Worm (Caenorhabditis elegans): Measurements from ENCODE around the gene tank-1.

Gene tank-1

ce11 chrV:1317869-1318354, 32.4 kb upstream of the tank-1 start, which contains the start of gene F16B3.3:
TSS of gene F16B3.3 (minus strand) at chrV:1317919.
- TF ChIP-seq ZK546.5 (tag; optimal IDR thresholded peaks at IDR 0.05) (no peak), nhr-21 (tag; optimal IDR thresholded peaks at IDR 0.05) (no peak), nhr-11 (tag; optimal IDR thresholded peaks at IDR 0.05) (no peak), ceh-16 (tag; optimal IDR thresholded peaks at IDR 0.05) (no peak), nhr-129 (tag; optimal IDR thresholded peaks at IDR 0.05) (no peak), peb-1 (tag; optimal IDR thresholded peaks at IDR 0.05) (no peak), nhr-12 (tag; optimal IDR thresholded peaks at IDR 0.05) (no peak), elt-1 (tag; optimal IDR thresholded peaks at IDR 0.05) (no peak), sma-9 (GFP tag; optimal IDR thresholded peaks at IDR 0.05) (no peak), sma-9 (tag; optimal IDR thresholded peaks at IDR 0.05) (no peak), nhr-237 (tag; optimal IDR thresholded peaks at IDR 0.05) (no peak), ztf-4 (tag; optimal IDR thresholded peaks at IDR 0.05) (no peak), Y55F3AM.14 (GFP tag; optimal IDR thresholded peaks at IDR 0.05) (no peak), nhr-6 (tag; optimal IDR thresholded peaks at IDR 0.05) (no peak), lin-13 (GFP tag; optimal IDR thresholded peaks at IDR 0.05) (no peak), lin-11 (tag; optimal IDR thresholded peaks at IDR 0.05) (no peak), nhr-25 (tag; optimal IDR thresholded peaks at IDR 0.05) (no peak), unc-39 (tag; optimal IDR thresholded peaks at IDR 0.05) (no peak), nhr-10 (tag; optimal IDR thresholded peaks at IDR 0.05) (no peak)

ce11 chrV:1314819-1315218, 29.3 kb upstream of the tank-1 start, which contains the start of gene F16B3.2:
TSS of gene F16B3.2 (plus strand) at chrV:1315119.
- TF ChIP-seq nhr-129 (tag; optimal IDR thresholded peaks at IDR 0.05) = no peak
- TF ChIP-seq sma-3 (GFP tag; optimal IDR thresholded peaks at IDR 0.05) = no peak
- TF ChIP-seq ceh-82 (tag; optimal IDR thresholded peaks at IDR 0.05) = no peak
- no peak for TF ChIP-seq elt-1 (tag; optimal IDR thresholded peaks at IDR 0.05)

- TF ChIP-seq nhr-12 (tag; optimal IDR thresholded peaks at IDR 0.05) = no peak
- no peak for TF ChIP-seq aly-2 (tag; optimal IDR thresholded peaks at IDR 0.05)
- TF ChIP-seq lin-39 (tag; optimal IDR thresholded peaks at IDR 0.05) = no peak
- no peak for TF ChIP-seq C34F6.9 (tag; optimal IDR thresholded peaks at IDR 0.05)
- no peak for TF ChIP-seq mdl-1 (tag; optimal IDR thresholded peaks at IDR 0.05)
- TF ChIP-seq lin-13 (GFP tag; optimal IDR thresholded peaks at IDR 0.05) = no peak
- TF ChIP-seq ama-1 (optimal IDR thresholded peaks at IDR 0.05) = no peak
- TF ChIP-seq nhr-23 (tag; optimal IDR thresholded peaks at IDR 0.05) = no peak
Measured at ce11 chrV:1313274-1313673, 27.8 kb upstream of the tank-1 start.

ce11 chrV:1307730-1308129, 22.2 kb upstream of the tank-1 start:
- no peak for TF ChIP-seq nhr-237 (tag; optimal IDR thresholded peaks at IDR 0.05)
- TF ChIP-seq sem-4 (tag; optimal IDR thresholded peaks at IDR 0.05) = no peak
- TF ChIP-seq R02D3.7 (tag; optimal IDR thresholded peaks at IDR 0.05) = no peak
- TF ChIP-seq elt-3 (tag; optimal IDR thresholded peaks at IDR 0.05) = no peak
- TF ChIP-seq ztf-1 (GFP tag; conservative IDR thresholded peaks at IDR 0.05) = no peak
- TF ChIP-seq nhr-23 (tag; optimal IDR thresholded peaks at IDR 0.05) = no peak
- TF ChIP-seq nhr-129 (tag; optimal IDR thresholded peaks at IDR 0.05) = no peak
- no peak for TF ChIP-seq unc-39 (tag; optimal IDR thresholded peaks at IDR 0.05)
- TF ChIP-seq gmeb-1 (tag; optimal IDR thresholded peaks at IDR 0.05) = no peak
- no peak for TF ChIP-seq unc-62 (GFP tag; optimal IDR thresholded peaks at IDR 0.05)
- no peak for TF ChIP-seq nhr-10 (tag; optimal IDR thresholded peaks at IDR 0.05)
- no peak for TF ChIP-seq ama-1 (optimal IDR thresholded peaks at IDR 0.05)
- TF ChIP-seq mdl-1 (tag; optimal IDR thresholded peaks at IDR 0.05) = no peak
- TF ChIP-seq nhr-21 (tag; optimal IDR thresholded peaks at IDR 0.05) = no peak
- no peak for TF ChIP-seq sma-9 (GFP tag; optimal IDR thresholded peaks at IDR 0.05)
- TF ChIP-seq sma-9 (tag; optimal IDR thresholded peaks at IDR 0.05) = no peak
- no peak for TF ChIP-seq skn-1 (tag; optimal IDR thresholded peaks at IDR 0.05)
- no peak for TF ChIP-seq mab-5 (tag; optimal IDR thresholded peaks at IDR 0.05)
- no peak for TF ChIP-seq alr-1 (tag; optimal IDR thresholded peaks at IDR 0.05)
- TF ChIP-seq sma-3 (GFP tag; optimal IDR thresholded peaks at IDR 0.05) = no peak

- TF ChIP-seq unc-55 (GFP tag; optimal IDR thresholded peaks at IDR 0.05) = no peak
- TF ChIP-seq C34F6.9 (tag; optimal IDR thresholded peaks at IDR 0.05) = no peak
- TF ChIP-seq ceh-82 (tag; optimal IDR thresholded peaks at IDR 0.05) = no peak
- no peak for TF ChIP-seq mdl-1 (tag; optimal IDR thresholded peaks at IDR 0.05)
- no peak for TF ChIP-seq ama-1 (optimal IDR thresholded peaks at IDR 0.05)
- no peak for TF ChIP-seq nhr-25 (tag; optimal IDR thresholded peaks at IDR 0.05)
- TF ChIP-seq skn-1 (tag; optimal IDR thresholded peaks at IDR 0.05) = no peak
- TF ChIP-seq nhr-12 (tag; optimal IDR thresholded peaks at IDR 0.05) = no peak
- TF ChIP-seq nhr-23 (tag; optimal IDR thresholded peaks at IDR 0.05) = no peak
- TF ChIP-seq lin-11 (tag; optimal IDR thresholded peaks at IDR 0.05) = no peak
- TF ChIP-seq elt-1 (tag; optimal IDR thresholded peaks at IDR 0.05) = no peak
- no peak for TF ChIP-seq lin-39 (tag; optimal IDR thresholded peaks at IDR 0.05)
- no peak for TF ChIP-seq nhr-11 (tag; optimal IDR thresholded peaks at IDR 0.05)
- no peak for TF ChIP-seq ceh-16 (tag; optimal IDR thresholded peaks at IDR 0.05)
- TF ChIP-seq Y55F3AM.14 (GFP tag; optimal IDR thresholded peaks at IDR 0.05) = no peak
- TF ChIP-seq nhr-10 (tag; optimal IDR thresholded peaks at IDR 0.05) = no peak
- TF ChIP-seq nhr-77 (tag; optimal IDR thresholded peaks at IDR 0.05) = no peak
- no peak for TF ChIP-seq peb-1 (tag; optimal IDR thresholded peaks at IDR 0.05)
Measured at ce11 chrV:1305846-1306245, 20.3 kb upstream of the tank-1 start.
